Fruit fly (Drosophila melanogaster): ENCODE results near the gene brwl.
A peak's percentile ranks its signal among the peaks of the same experiment; 100 is the strongest.

DNA sequence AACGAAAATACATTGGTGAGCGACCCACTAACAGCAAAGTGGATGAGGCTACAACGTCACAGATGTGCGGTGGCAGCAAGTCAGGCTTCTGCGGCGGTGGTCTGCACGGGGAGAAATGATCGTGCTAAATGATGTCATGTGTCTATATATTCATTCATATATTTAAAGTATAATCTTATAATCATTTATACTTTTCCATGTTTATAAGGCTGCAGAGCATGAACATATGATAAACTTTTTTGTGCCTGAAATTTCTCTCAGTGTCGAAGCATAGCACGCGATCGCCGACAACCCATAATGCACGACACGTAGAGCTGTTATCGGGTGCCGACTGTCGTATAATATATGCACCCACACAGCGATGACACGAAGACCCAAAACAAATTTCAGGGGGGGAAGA is 29.7 kb downstream of the brwl start:
- TF ChIP-seq CG8301 (tag; optimal IDR thresholded peaks at IDR 0.05) (no peak), CG4496 (GFP tag; IDR thresholded peaks at IDR 0.05) (no peak), CG10348 (GFP tag; IDR thresholded peaks at IDR 0.05) (no peak), fd96Ca (GFP tag; IDR thresholded peaks at IDR 0.05) (peak; percentile 68), CG9948 (tag; optimal IDR thresholded peaks at IDR 0.05) (no peak), Ets98B (GFP tag; IDR thresholded peaks at IDR 0.05) (peak; percentile 44; the same call in 1 of the 2 replicates), D1 (tag; optimal IDR thresholded peaks at IDR 0.05) (no peak), gl (tag; optimal IDR thresholded peaks at IDR 0.05) (no peak), rn (GFP tag; IDR thresholded peaks at IDR 0.05) (peak; percentile 55; the same call in 1 of the 2 replicates), CG12605 (GFP tag; IDR thresholded peaks at IDR 0.05) (0 out of 2 replicates have a peak, but pooled peaks have one; percentile 34), CG14655 (GFP tag; optimal IDR thresholded peaks at IDR 0.05) (peak; percentile 36), Pif1A (GFP tag; optimal IDR thresholded peaks at IDR 0.05) (peak; percentile 6), Snoo (tag; optimal IDR thresholded peaks at IDR 0.05) (no peak), Pif1B (GFP tag; optimal IDR thresholded peaks at IDR 0.05) (peak; percentile 20)

Measured in whole organism, pupa.